Fruit fly (Drosophila melanogaster): ENCODE measurements around the gene Tgt.

- no peak for TF ChIP-seq CG13204 (GFP tag; optimal IDR thresholded peaks at IDR 0.05)
- TF ChIP-seq gl (tag; optimal IDR thresholded peaks at IDR 0.05) = no peak
- no peak for TF ChIP-seq CG9948 (tag; optimal IDR thresholded peaks at IDR 0.05)
- no peak for TF ChIP-seq EcR (GFP tag; optimal IDR thresholded peaks at IDR 0.05)
These were observed 17.5 kb upstream of the Tgt start, which contains the start of gene CG14341 for dm6 chr2L:1166326-1166725.

Measured in whole organism, pupa.